Fruit fly (Drosophila melanogaster) whole organism, embryonic: ENCODE data around the gene CG2247.

Source experiments
- Adf1 ChIP-seq: fragments of 200-800 bp; sonication (Bioruptor generic); IDR thresholded peaks from 2 replicates; pipeline ENCODE4 v1.3.6; 2022; ENCODE audit warnings: missing biosample characterization, missing genetic modification characterization
- Aef1 ChIP-seq: fragments of 200-800 bp; sonication (Bioruptor generic); IDR thresholded peaks from 3 replicates; pipeline ENCODE4 v1.3.6; 2022; ENCODE audit warnings: missing biosample characterization, missing genetic modification characterization
- CG12942 ChIP-seq: fragments of 200-800 bp; sonication (Bioruptor generic); optimal IDR thresholded peaks from 3 replicates; lab custom pipeline; 2016; ENCODE audit warnings: missing biosample characterization, missing genetic modification characterization
- CG14710 ChIP-seq: fragments of 200-800 bp; sonication (Bioruptor generic); optimal IDR thresholded peaks from 3 replicates; lab custom pipeline; 2019; ENCODE audit warnings: missing biosample characterization, mild to moderate bottlenecking, missing genetic modification characterization, moderate library complexity
- CG18011 ChIP-seq: fragments of 200-800 bp; sonication (Bioruptor generic); optimal IDR thresholded peaks from 2 replicates; lab custom pipeline; 2017; ENCODE audit warnings: missing biosample characterization, missing genetic modification characterization, mild to moderate bottlenecking, moderate library complexity, missing genotype
- CG31224 ChIP-seq: fragments of 200-800 bp; sonication (Bioruptor generic); IDR thresholded peaks from 2 replicates; pipeline ENCODE4 v1.3.6; 2022; ENCODE audit warnings: missing biosample characterization, missing genetic modification characterization
- CG31441 ChIP-seq: fragments of 200-800 bp; sonication (Bioruptor generic); IDR thresholded peaks from 2 replicates; pipeline ENCODE4 v1.3.6; 2022; ENCODE audit warnings: missing biosample characterization, missing genetic modification characterization
- CG32767 ChIP-seq: fragments of 200-800 bp; sonication (Bioruptor generic); IDR thresholded peaks from 2 replicates; pipeline ENCODE4 v1.3.6; 2022; ENCODE audit warnings: missing biosample characterization, missing genetic modification characterization
- CG3847 ChIP-seq: fragments of 200-800 bp; sonication (Bioruptor generic); IDR thresholded peaks from 2 replicates; pipeline ENCODE4 v1.3.6; 2022; ENCODE audit warnings: missing biosample characterization, missing genetic modification characterization
- CG4328 ChIP-seq: fragments of 200-800 bp; sonication (Bioruptor generic); optimal IDR thresholded peaks from 3 replicates; lab custom pipeline; 2017; ENCODE audit warnings: missing biosample characterization, missing genetic modification reagents, missing genetic modification characterization
- CG4424 ChIP-seq: fragments of 200-800 bp; sonication (Bioruptor generic); optimal IDR thresholded peaks from 3 replicates; lab custom pipeline; 2016; ENCODE audit warnings: missing biosample characterization, missing genetic modification characterization
- CG6654 ChIP-seq: fragments of 200-800 bp; sonication (Bioruptor generic); optimal IDR thresholded peaks from 2 replicates; lab custom pipeline; 2017; ENCODE audit warnings: missing biosample characterization, mild to moderate bottlenecking, missing genetic modification characterization
- CG6683 ChIP-seq: fragments of 200-800 bp; sonication (Bioruptor generic); optimal IDR thresholded peaks from 2 replicates; lab custom pipeline; 2017; ENCODE audit warnings: missing biosample characterization, mild to moderate bottlenecking, missing genetic modification characterization, missing genetic modification reagents
- CG6813 ChIP-seq: fragments of 200-800 bp; sonication (Bioruptor generic); optimal IDR thresholded peaks from 2 replicates; lab custom pipeline; 2017; ENCODE audit warnings: missing biosample characterization, missing genetic modification characterization, mild to moderate bottlenecking, moderate library complexity, missing genetic modification reagents
- CG7556 ChIP-seq: fragments of 200-800 bp; sonication (Bioruptor generic); optimal IDR thresholded peaks from 2 replicates; lab custom pipeline; 2017; ENCODE audit warnings: missing biosample characterization, mild to moderate bottlenecking, missing genetic modification characterization
- CG8281 ChIP-seq: fragments of 200-800 bp; sonication (Bioruptor generic); optimal IDR thresholded peaks from 2 replicates; lab custom pipeline; 2018; ENCODE audit warnings: missing biosample characterization, mild to moderate bottlenecking, missing genetic modification characterization, moderate library complexity
- CTCF ChIP-seq: fragments of 200-800 bp; sonication (Bioruptor generic); optimal IDR thresholded peaks from 2 replicates; lab custom pipeline; 2017; ENCODE audit warnings: missing biosample characterization, mild to moderate bottlenecking, missing genetic modification characterization, moderate library complexity
- CoRest ChIP-seq: fragments of 200-800 bp; sonication (Bioruptor generic); optimal IDR thresholded peaks from 3 replicates; lab custom pipeline; 2018; ENCODE audit warnings: missing biosample characterization, mild to moderate bottlenecking, missing genetic modification characterization, moderate library complexity
- CrebB ChIP-seq: fragments of 200-800 bp; sonication (Bioruptor generic); optimal IDR thresholded peaks from 3 replicates; lab custom pipeline; 2018; ENCODE audit warnings: missing biosample characterization, mild to moderate bottlenecking, missing genetic modification characterization
- D ChIP-seq, 2 experiments: fragments of 200-800 bp in 1 of 2; fragments of >200 bp in 1 of 2; sonication (Bioruptor generic) in 1 of 2; optimal IDR thresholded peaks; 2 replicates in 1 of 2; 3 replicates in 1 of 2; lab custom pipeline; 2017; ENCODE audit warnings: mild to moderate bottlenecking in 1 of 2, missing biosample characterization in 1 of 2, missing genetic modification characterization in 1 of 2, missing genetic modification reagents in 1 of 2
- HLH3B ChIP-seq: fragments of 200-800 bp; sonication (Bioruptor generic); IDR thresholded peaks from 2 replicates; pipeline ENCODE4 v1.3.6; 2022; ENCODE audit warnings: missing biosample characterization, missing genetic modification characterization
- HLH4C ChIP-seq: fragments of 200-800 bp; sonication (Bioruptor generic); IDR thresholded peaks from 3 replicates; pipeline ENCODE4 v1.3.6; 2022; ENCODE audit warnings: missing biosample characterization, missing genetic modification characterization; ENCODE audit not compliant: partially characterized antibody
- HLHmδ ChIP-seq: fragments of 200-800 bp; sonication (Bioruptor generic); optimal IDR thresholded peaks from 2 replicates; lab custom pipeline; 2018; ENCODE audit warnings: missing biosample characterization, mild to moderate bottlenecking, missing genetic modification characterization, moderate library complexity
- Kr ChIP-seq: fragments of 200-800 bp; sonication (Bioruptor generic); optimal IDR thresholded peaks from 2 replicates; lab custom pipeline; 2017; ENCODE audit warnings: missing biosample characterization, mild to moderate bottlenecking, missing genetic modification characterization
- NC2β ChIP-seq: fragments of 200-800 bp; sonication (Bioruptor generic); optimal IDR thresholded peaks from 2 replicates; lab custom pipeline; 2016; ENCODE audit warnings: missing biosample characterization, missing genetic modification characterization
- Nf-YB ChIP-seq: fragments of 200-800 bp; sonication (Bioruptor generic); optimal IDR thresholded peaks from 3 replicates; lab custom pipeline; 2019; ENCODE audit warnings: missing biosample characterization, mild to moderate bottlenecking, missing genetic modification characterization, moderate library complexity
- Nf-YC ChIP-seq: fragments of 200-800 bp; optimal IDR thresholded peaks from 3 replicates; lab custom pipeline; 2019; ENCODE audit warnings: missing biosample characterization, mild to moderate bottlenecking, missing genetic modification characterization, moderate library complexity
- Sox100B ChIP-seq: fragments of 200-800 bp; sonication (Bioruptor generic); optimal IDR thresholded peaks from 3 replicates; lab custom pipeline; 2018; ENCODE audit warnings: missing biosample characterization, mild to moderate bottlenecking, missing genetic modification characterization
- Stat92E ChIP-seq, 3 experiments: fragments of >200 bp in 2 of 3; fragments of 200-800 bp in 1 of 3; sonication (Bioruptor generic) in 1 of 3; optimal IDR thresholded peaks; 2 replicates each; lab custom pipeline; 2017 to 2019; ENCODE audit warnings: missing biosample characterization in 3 of 3, missing genetic modification characterization in 3 of 3, mild to moderate bottlenecking in 1 of 3, moderate library complexity in 1 of 3
- TFAM ChIP-seq: fragments of 200-800 bp; sonication (Bioruptor generic); optimal IDR thresholded peaks from 2 replicates; lab custom pipeline; 2017; ENCODE audit warnings: missing biosample characterization, missing genetic modification characterization, inconsistent platforms
- Xbp1 ChIP-seq: fragments of 200-800 bp; sonication (Bioruptor generic); optimal IDR thresholded peaks from 3 replicates; lab custom pipeline; 2016; ENCODE audit warnings: missing biosample characterization, mild to moderate bottlenecking, missing genetic modification characterization
- ap ChIP-seq: fragments of 200-800 bp; sonication (Bioruptor generic); IDR thresholded peaks from 2 replicates; pipeline ENCODE4 v1.3.6; 2022; ENCODE audit warnings: missing biosample characterization, missing genetic modification characterization
- bcd ChIP-seq: fragments of 200-800 bp; sonication (Bioruptor generic); optimal IDR thresholded peaks from 2 replicates; lab custom pipeline; 2017; ENCODE audit warnings: missing biosample characterization, mild to moderate bottlenecking, missing genetic modification characterization
- br ChIP-seq: fragments of >200 bp; optimal IDR thresholded peaks from 2 replicates; lab custom pipeline; 2017
- da ChIP-seq: fragments of 200-800 bp; sonication (Bioruptor generic); optimal IDR thresholded peaks from 2 replicates; lab custom pipeline; 2016; ENCODE audit warnings: missing biosample characterization, missing genetic modification characterization
- dpn ChIP-seq, 2 experiments: fragments of 200-800 bp; sonication (Bioruptor generic); optimal IDR thresholded peaks; 3 replicates each; lab custom pipeline; 2016; ENCODE audit warnings: missing biosample characterization in 2 of 2, missing genetic modification characterization in 2 of 2
- eve ChIP-seq, 2 experiments: fragments of >200 bp; optimal IDR thresholded peaks; 2 replicates each; lab custom pipeline; 2017; ENCODE audit warnings: missing biosample characterization in 2 of 2, missing genetic modification characterization in 2 of 2
- ewg ChIP-seq: fragments of 200-800 bp; sonication (Bioruptor generic); optimal IDR thresholded peaks from 3 replicates; lab custom pipeline; 2017; ENCODE audit warnings: mild to moderate bottlenecking, missing biosample characterization, missing genetic modification reagents, missing genetic modification characterization
- fru ChIP-seq: fragments of >200 bp; optimal IDR thresholded peaks from 2 replicates; lab custom pipeline; 2017
- mld ChIP-seq: fragments of 200-800 bp; sonication (Bioruptor generic); IDR thresholded peaks from 3 replicates; pipeline ENCODE4 v1.3.6; 2022; ENCODE audit warnings: missing biosample characterization, missing genetic modification characterization; ENCODE audit not compliant: partially characterized antibody
- nmo ChIP-seq: fragments of 200-800 bp; sonication (Bioruptor generic); optimal IDR thresholded peaks from 2 replicates; lab custom pipeline; 2018; ENCODE audit warnings: missing biosample characterization, mild to moderate bottlenecking, missing genetic modification characterization, moderate library complexity
- nom ChIP-seq: fragments of 200-800 bp; sonication (Bioruptor generic); optimal IDR thresholded peaks from 2 replicates; lab custom pipeline; 2017; ENCODE audit warnings: missing biosample characterization, missing genetic modification characterization, mild to moderate bottlenecking, moderate library complexity, missing genetic modification reagents
- pb ChIP-seq: fragments of 200-800 bp; sonication (Bioruptor generic); optimal IDR thresholded peaks from 3 replicates; lab custom pipeline; 2016; ENCODE audit warnings: missing biosample characterization, missing genetic modification characterization
- row ChIP-seq: fragments of 200-800 bp; sonication (Bioruptor generic); IDR thresholded peaks from 3 replicates; pipeline ENCODE4 v1.3.6; 2022; ENCODE audit warnings: missing biosample characterization, missing genetic modification characterization
- sd ChIP-seq: fragments of 200-800 bp; sonication (Bioruptor generic); optimal IDR thresholded peaks from 3 replicates; lab custom pipeline; 2018; ENCODE audit warnings: missing biosample characterization, mild to moderate bottlenecking, missing genetic modification characterization, moderate library complexity
- sens-2 ChIP-seq: fragments of 200-800 bp; sonication (Bioruptor generic); IDR thresholded peaks from 2 replicates; pipeline ENCODE4 v1.3.6; 2022; ENCODE audit warnings: missing biosample characterization, missing genetic modification characterization
- sim ChIP-seq: fragments of 200-800 bp; sonication (Bioruptor generic); IDR thresholded peaks from 2 replicates; pipeline ENCODE4 v1.3.6; 2022; ENCODE audit warnings: missing biosample characterization, missing genetic modification characterization
- sisA ChIP-seq: fragments of 200-800 bp; sonication (Bioruptor generic); IDR thresholded peaks from 2 replicates; pipeline ENCODE4 v1.3.6; 2022; ENCODE audit warnings: missing biosample characterization, missing genetic modification characterization
- sob ChIP-seq: fragments of 200-800 bp; sonication (Bioruptor generic); IDR thresholded peaks from 2 replicates; pipeline ENCODE4 v1.3.6; 2022; ENCODE audit warnings: missing biosample characterization, missing genetic modification characterization
- tna ChIP-seq: fragments of 200-800 bp; sonication (Bioruptor generic); IDR thresholded peaks from 2 replicates; pipeline ENCODE4 v1.3.6; 2022; ENCODE audit warnings: missing biosample characterization, missing genetic modification characterization; ENCODE audit not compliant: partially characterized antibody
- vfl ChIP-seq: fragments of 200-800 bp; sonication (Bioruptor generic); optimal IDR thresholded peaks from 2 replicates; lab custom pipeline; 2016; ENCODE audit warnings: missing biosample characterization, missing genetic modification characterization
- vvl ChIP-seq: fragments of 200-800 bp; sonication (Bioruptor generic); IDR thresholded peaks from 2 replicates; pipeline ENCODE4 v1.3.6; 2022; ENCODE audit warnings: missing biosample characterization, missing genetic modification characterization

Gene CG2247

dm6 chrX:11652991-11653390 lies 41.5 kb upstream of the CG2247 start:
- TF ChIP-seq NC2β (GFP tag; lab: Kevin White, UChicago) (no peak), HLHmδ (no peak), sob (GFP tag; lab: Robert Waterston, UW) (0 out of 2 replicates have a peak, but pooled peaks have one; percentile 12), vfl (GFP tag; lab: Kevin White, UChicago) (no peak), CG32767 (no peak), CoRest (no peak), CrebB (tag; lab: Kevin White, UChicago) (no peak), CG6654 (GFP tag; lab: Kevin White, UChicago) (peak; percentile 7), vvl (GFP tag; lab: Robert Waterston, UW) (0 out of 2 replicates have a peak, but pooled peaks have one; percentile 31), da (GFP tag; lab: Kevin White, UChicago) (no peak), CG4328 (GFP tag; lab: Kevin White, UChicago) (no peak), CG14710 (no peak), Kr (GFP tag; lab: Kevin White, UChicago) (no peak), Nf-YB (GFP tag; lab: Kevin White, UChicago) (no peak), CG18011 (GFP tag; lab: Kevin White, UChicago) (no peak), CG7556 (GFP tag; lab: Kevin White, UChicago) (peak; percentile 4), D (optimal IDR thresholded peaks at IDR 0.05; lab: Kevin White, UChicago) (no peak), D (GFP tag; optimal IDR thresholded peaks at IDR 0.05; lab: Kevin White, UChicago) (no peak), br (lab: Kevin White, UChicago) (no peak), CG31224 (GFP tag; lab: Robert Waterston, UW) (no peak), Sox100B (GFP tag; lab: Kevin White, UChicago) (no peak), Adf1 (GFP tag; lab: Robert Waterston, UW) (no peak), dpn (GFP tag; optimal IDR thresholded peaks at IDR 0.05; lab: Kevin White, UChicago) (peak; percentile 11 to 44), CG3847 (GFP tag; lab: Robert Waterston, UW) (no peak), Nf-YC (tag; lab: Kevin White, UChicago) (no peak), mld (no peak), CG4424 (GFP tag; lab: Kevin White, UChicago) (peak; percentile 25), tna (GFP tag; lab: Robert Waterston, UW) (no peak), CG12942 (GFP tag; lab: Kevin White, UChicago) (no peak), HLH3B (GFP tag; lab: Robert Waterston, UW) (peak; percentile 47), CG31441 (peak; percentile 36; the same call in 1 of the 2 replicates), CG8281 (tag; lab: Kevin White, UChicago) (no peak), CG6683 (GFP tag; lab: Kevin White, UChicago) (no peak), ewg (GFP tag; lab: Kevin White, UChicago) (no peak), CTCF (GFP tag; lab: Kevin White, UChicago) (peak; percentile 3), Stat92E (GFP tag; optimal IDR thresholded peaks at IDR 0.05; lab: Kevin White, UChicago) (no peak), ap (no peak), sisA (GFP tag; lab: Robert Waterston, UW) (peak; percentile 33; the same call in 1 of the 2 replicates), TFAM (GFP tag; lab: Kevin White, UChicago) (no peak), row (GFP tag; lab: Robert Waterston, UW) (peak; percentile 54), eve (GFP tag; optimal IDR thresholded peaks at IDR 0.05; lab: Kevin White, UChicago) (no peak), sd (tag; lab: Kevin White, UChicago) (no peak), CG6813 (GFP tag; lab: Kevin White, UChicago) (no peak), sim (no peak), nmo (GFP tag; lab: Kevin White, UChicago) (no peak), bcd (GFP tag; lab: Kevin White, UChicago) (peak; percentile 22), Aef1 (GFP tag; lab: Robert Waterston, UW) (0 out of 3 replicates have a peak, but pooled peaks have one; percentile 25), Xbp1 (GFP tag; lab: Kevin White, UChicago) (peak; percentile 46), fru (lab: Kevin White, UChicago) (no peak), nom (no peak), sens-2 (no peak), HLH4C (GFP tag; lab: Robert Waterston, UW) (no peak), pb (GFP tag; lab: Kevin White, UChicago) (no peak)
